Worm (Caenorhabditis elegans) whole organism, mixed stage, embryonic: ENCODE data around the gene R13A1.1.

Experiments used
- lin-32 ChIP-seq: fragments of 200-800 bp; sonication (Bioruptor generic); optimal IDR thresholded peaks from 2 replicates; lab custom pipeline; 2018; ENCODE audit warnings: mild to moderate bottlenecking, missing genetic modification characterization, missing compliant biosample characterization
- nhr-12 ChIP-seq: fragments of 150-350 bp; optimal IDR thresholded peaks from 2 replicates; lab custom pipeline; 2014; ENCODE audit warnings: missing biosample characterization, missing genetic modification characterization
- unc-62 ChIP-seq: fragments of 150-350 bp; optimal IDR thresholded peaks from 2 replicates; lab custom pipeline; 2014; ENCODE audit warnings: missing biosample characterization, missing genetic modification reagents, missing genetic modification characterization

DNA sequence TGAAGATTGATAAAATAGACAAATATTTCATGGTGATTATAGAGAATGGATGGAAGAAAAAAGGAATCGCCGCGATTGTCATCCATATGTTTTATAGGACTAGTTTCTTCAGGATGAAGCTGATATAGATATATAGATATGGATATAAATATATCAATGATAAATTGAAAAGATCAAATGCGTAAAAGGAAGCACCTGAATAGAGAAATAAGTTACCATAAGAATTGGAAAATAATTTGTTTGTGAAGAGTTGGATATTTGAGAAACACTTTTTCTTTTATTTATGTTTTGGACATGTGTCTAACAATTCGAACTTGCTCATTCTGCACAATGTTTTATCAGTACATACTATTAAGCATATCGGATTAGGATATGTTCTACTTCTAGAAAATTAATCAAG lies 31.8 kb upstream of the R13A1.1 start, which contains the start of gene C42D4.13:
- TF ChIP-seq nhr-12 (tag; lab: Kevin White, UChicago), result no peak
- TF ChIP-seq unc-62 (GFP tag; lab: Kevin White, UChicago), result no peak
- TF ChIP-seq lin-32 (GFP tag; lab: Kevin White, UChicago), result no peak
